Worm (Caenorhabditis elegans) whole organism, mixed stage, embryonic: ENCODE results near the gene F25F2.1.

Experiments
- M03D4.4 ChIP-seq: sonication (generic microtip); optimal IDR thresholded peaks from 2 replicates; lab custom pipeline; 2017; ENCODE audit warnings: mild to moderate bottlenecking, missing genetic modification characterization, missing compliant biosample characterization
- blmp-1 ChIP-seq: fragments of 150-350 bp; optimal IDR thresholded peaks from 2 replicates; lab custom pipeline; 2014; ENCODE audit warnings: missing biosample characterization, missing genetic modification characterization
- ceh-39 ChIP-seq: fragments of 150-350 bp; optimal IDR thresholded peaks from 2 replicates; lab custom pipeline; 2014; ENCODE audit warnings: missing biosample characterization, missing genetic modification characterization
- ceh-43 ChIP-seq: fragments of 200-800 bp; sonication (Bioruptor generic); optimal IDR thresholded peaks from 2 replicates; lab custom pipeline; 2018; ENCODE audit warnings: mild to moderate bottlenecking, missing genetic modification characterization, moderate library complexity, missing compliant biosample characterization
- ces-1 ChIP-seq: fragments of 150-350 bp; optimal IDR thresholded peaks from 2 replicates; lab custom pipeline; 2014; ENCODE audit warnings: missing biosample characterization, missing genetic modification reagents, missing genetic modification characterization
- cnd-1 ChIP-seq: fragments of 200-800 bp; sonication (Bioruptor generic); optimal IDR thresholded peaks from 2 replicates; lab custom pipeline; 2018; ENCODE audit warnings: mild to moderate bottlenecking, missing genetic modification characterization, missing compliant biosample characterization
- drap-1 ChIP-seq: fragments of 200-800 bp; sonication (Bioruptor generic); optimal IDR thresholded peaks from 3 replicates; lab custom pipeline; 2018; ENCODE audit warnings: mild to moderate bottlenecking, missing genetic modification characterization, missing compliant biosample characterization
- elt-1 ChIP-seq: sonication (generic microtip); optimal IDR thresholded peaks from 2 replicates; lab custom pipeline; 2017; ENCODE audit warnings: missing genetic modification characterization, mild to moderate bottlenecking, missing compliant biosample characterization, antibody characterized with exemption, moderate library complexity, borderline replicate concordance; ENCODE audit not compliant: insufficient read depth
- flh-1 ChIP-seq: fragments of 200-800 bp; sonication (Bioruptor generic); optimal IDR thresholded peaks from 2 replicates; lab custom pipeline; 2018; ENCODE audit warnings: mild to moderate bottlenecking, missing genetic modification characterization, moderate library complexity, missing compliant biosample characterization
- ham-2 ChIP-seq: fragments of 200-800 bp; sonication (Bioruptor generic); optimal IDR thresholded peaks from 2 replicates; lab custom pipeline; 2018; ENCODE audit warnings: mild to moderate bottlenecking, missing genetic modification characterization, missing compliant biosample characterization
- hlh-1 ChIP-seq: fragments of 150-350 bp; optimal IDR thresholded peaks from 2 replicates; lab custom pipeline; 2014; ENCODE audit warnings: missing biosample characterization, missing genetic modification reagents, missing genetic modification characterization
- lin-13 ChIP-seq: fragments of 150-350 bp; optimal IDR thresholded peaks from 2 replicates; lab custom pipeline; 2014; ENCODE audit warnings: missing biosample characterization, missing genetic modification characterization
- lin-32 ChIP-seq: fragments of 200-800 bp; sonication (Bioruptor generic); optimal IDR thresholded peaks from 2 replicates; lab custom pipeline; 2018; ENCODE audit warnings: mild to moderate bottlenecking, missing genetic modification characterization, missing compliant biosample characterization
- lsy-2 ChIP-seq: fragments of 150-350 bp; optimal IDR thresholded peaks from 2 replicates; lab custom pipeline; 2014; ENCODE audit warnings: missing biosample characterization, missing genetic modification characterization
- mep-1 ChIP-seq: fragments of 150-350 bp; optimal IDR thresholded peaks from 2 replicates; lab custom pipeline; 2017; ENCODE audit warnings: missing biosample characterization, missing genetic modification reagents, missing genetic modification characterization, inconsistent platforms
- nhr-12 ChIP-seq: fragments of 150-350 bp; optimal IDR thresholded peaks from 2 replicates; lab custom pipeline; 2014; ENCODE audit warnings: missing biosample characterization, missing genetic modification characterization
- nhr-2 ChIP-seq: fragments of 150-350 bp; optimal IDR thresholded peaks from 2 replicates; lab custom pipeline; 2014; ENCODE audit warnings: missing biosample characterization, missing genetic modification characterization
- nhr-76 ChIP-seq: sonication (generic microtip); optimal IDR thresholded peaks from 2 replicates; lab custom pipeline; 2017; ENCODE audit warnings: missing biosample characterization, missing genetic modification characterization
- sem-2 ChIP-seq: fragments of 200-800 bp; sonication (Bioruptor generic); optimal IDR thresholded peaks from 2 replicates; lab custom pipeline; 2018; ENCODE audit warnings: mild to moderate bottlenecking, missing genetic modification characterization, missing compliant biosample characterization
- sptf-1 ChIP-seq: sonication (generic microtip); optimal IDR thresholded peaks from 2 replicates; lab custom pipeline; 2017; ENCODE audit warnings: mild to moderate bottlenecking, missing genetic modification characterization, moderate library complexity, missing compliant biosample characterization
- tbx-8 ChIP-seq: fragments of 200-800 bp; sonication (Bioruptor generic); optimal IDR thresholded peaks from 2 replicates; lab custom pipeline; 2018; ENCODE audit warnings: mild to moderate bottlenecking, missing genetic modification characterization, moderate library complexity, missing compliant biosample characterization
- unc-120 ChIP-seq: sonication (generic microtip); optimal IDR thresholded peaks from 2 replicates; lab custom pipeline; 2017; ENCODE audit warnings: missing genetic modification characterization, missing compliant biosample characterization; ENCODE audit not compliant: poor library complexity, severe bottlenecking
- unc-62 ChIP-seq: fragments of 150-350 bp; optimal IDR thresholded peaks from 2 replicates; lab custom pipeline; 2014; ENCODE audit warnings: missing biosample characterization, missing genetic modification reagents, missing genetic modification characterization
- zip-8 ChIP-seq: fragments of 150-350 bp; optimal IDR thresholded peaks from 2 replicates; lab custom pipeline; 2014; ENCODE audit warnings: missing biosample characterization, missing genetic modification characterization
- ztf-11 ChIP-seq: fragments of 150-350 bp; optimal IDR thresholded peaks from 2 replicates; lab custom pipeline; 2014; ENCODE audit warnings: missing biosample characterization, missing genetic modification characterization

Gene F25F2.1

ce11 chrIII:4555345-4555744, 46.7 kb downstream of the F25F2.1 start:
- TF ChIP-seq M03D4.4 (tag; lab: Kevin White, UChicago) = no peak
- TF ChIP-seq lin-32 = no peak
- no peak for TF ChIP-seq lin-13 (tag; lab: Kevin White, UChicago)
- TF ChIP-seq nhr-12 (tag; lab: Kevin White, UChicago) = no peak
- TF ChIP-seq sem-2 (GFP tag; lab: Kevin White, UChicago) = no peak
- TF ChIP-seq ceh-43 (GFP tag; lab: Kevin White, UChicago) = no peak
- TF ChIP-seq ces-1 (GFP tag; lab: Kevin White, UChicago) = peak; percentile 3
- TF ChIP-seq nhr-2 (tag; lab: Kevin White, UChicago) = no peak

- TF ChIP-seq ceh-43 (GFP tag; lab: Kevin White, UChicago) (no peak), drap-1 (peak; percentile 3), ces-1 (GFP tag; lab: Kevin White, UChicago) (peak; percentile 37), cnd-1 (tag; lab: Kevin White, UChicago) (no peak), nhr-12 (tag; lab: Kevin White, UChicago) (no peak), mep-1 (tag; lab: Kevin White, UChicago) (peak; percentile 51), unc-120 (tag; lab: Kevin White, UChicago) (peak; percentile 28), ztf-11 (tag; lab: Kevin White, UChicago) (no peak), lsy-2 (tag; lab: Kevin White, UChicago) (peak; percentile 41), blmp-1 (tag; lab: Kevin White, UChicago) (no peak), sptf-1 (tag; lab: Kevin White, UChicago) (no peak), elt-1 (tag; lab: Kevin White, UChicago) (peak; percentile 15), unc-62 (peak; percentile 69), hlh-1 (peak; percentile 86), flh-1 (GFP tag; lab: Kevin White, UChicago) (no peak), zip-8 (tag; lab: Kevin White, UChicago) (peak; percentile 75), lin-32 (no peak), lin-13 (tag; lab: Kevin White, UChicago) (peak; percentile 8), ceh-39 (no peak), ham-2 (GFP tag; lab: Kevin White, UChicago) (no peak), nhr-76 (no peak)
Measured at ce11 chrIII:4560393-4560890, 51.8 kb downstream of the F25F2.1 start.

ce11 chrIII:4561286-4561685, 52.6 kb downstream of the F25F2.1 start:
- TF ChIP-seq lsy-2 (tag; lab: Kevin White, UChicago) = no peak
- no peak for TF ChIP-seq tbx-8
- TF ChIP-seq cnd-1 (tag; lab: Kevin White, UChicago) = no peak
- TF ChIP-seq ces-1 (GFP tag; lab: Kevin White, UChicago) = no peak
- no peak for TF ChIP-seq mep-1 (tag; lab: Kevin White, UChicago)
- TF ChIP-seq elt-1 (tag; lab: Kevin White, UChicago) = no peak
